Fruit fly (Drosophila melanogaster) whole organism, embryonic: ENCODE data around the gene Prtl99C.

ENCODE experiments used
- B-H2 ChIP-seq: fragments of 200-800 bp; sonication (Bioruptor generic); optimal IDR thresholded peaks from 2 replicates; lab custom pipeline; 2018; ENCODE audit warnings: missing biosample characterization, mild to moderate bottlenecking, missing genetic modification characterization
- CG10147 ChIP-seq: fragments of 200-800 bp; sonication (Bioruptor generic); optimal IDR thresholded peaks from 2 replicates; lab custom pipeline; 2019; ENCODE audit warnings: missing biosample characterization, mild to moderate bottlenecking, missing genetic modification characterization, moderate library complexity
- CG18764 ChIP-seq: fragments of 200-800 bp; sonication (Bioruptor generic); optimal IDR thresholded peaks from 3 replicates; lab custom pipeline; 2016; ENCODE audit warnings: missing biosample characterization, missing genetic modification characterization
- CG2120 ChIP-seq: fragments of 200-800 bp; sonication (Bioruptor generic); optimal IDR thresholded peaks from 3 replicates; lab custom pipeline; 2016; ENCODE audit warnings: missing biosample characterization, missing genetic modification characterization
- CG3847 ChIP-seq: fragments of 200-800 bp; sonication (Bioruptor generic); IDR thresholded peaks from 2 replicates; pipeline ENCODE4 v1.3.6; 2022; ENCODE audit warnings: missing biosample characterization, missing genetic modification characterization
- CG4404 ChIP-seq: fragments of 200-800 bp; sonication (Bioruptor generic); IDR thresholded peaks from 2 replicates; pipeline ENCODE4 v1.3.6; 2022; ENCODE audit warnings: missing biosample characterization, missing genetic modification characterization
- CG4707 ChIP-seq: fragments of 200-800 bp; sonication (Bioruptor generic); optimal IDR thresholded peaks from 2 replicates; lab custom pipeline; 2018; ENCODE audit warnings: missing biosample characterization, mild to moderate bottlenecking, missing genetic modification characterization, moderate library complexity
- CG4854 ChIP-seq: fragments of 200-800 bp; sonication (Bioruptor generic); optimal IDR thresholded peaks from 2 replicates; lab custom pipeline; 2016; ENCODE audit warnings: missing biosample characterization, missing genetic modification characterization, inconsistent platforms
- CG5180 ChIP-seq: fragments of 200-800 bp; sonication (Bioruptor generic); optimal IDR thresholded peaks from 3 replicates; lab custom pipeline; 2017; ENCODE audit warnings: missing biosample characterization, missing genetic modification characterization, mild to moderate bottlenecking, moderate library complexity, missing genetic modification reagents
- CG6791 ChIP-seq: fragments of 200-800 bp; sonication (Bioruptor generic); IDR thresholded peaks from 3 replicates; pipeline ENCODE4 v1.3.6; 2022; ENCODE audit warnings: missing biosample characterization, missing genetic modification characterization; ENCODE audit not compliant: partially characterized antibody
- CG7372 ChIP-seq: fragments of 200-800 bp; sonication (Bioruptor generic); IDR thresholded peaks from 2 replicates; pipeline ENCODE4 v1.3.6; 2022; ENCODE audit warnings: missing biosample characterization, missing genetic modification characterization
- CG7839 ChIP-seq: fragments of 200-800 bp; sonication (Bioruptor generic); optimal IDR thresholded peaks from 3 replicates; lab custom pipeline; 2018; ENCODE audit warnings: missing biosample characterization, mild to moderate bottlenecking, missing genetic modification characterization, moderate library complexity
- CG9797 ChIP-seq: fragments of 200-800 bp; sonication (Bioruptor generic); optimal IDR thresholded peaks from 3 replicates; lab custom pipeline; 2018; ENCODE audit warnings: missing biosample characterization, mild to moderate bottlenecking, missing genetic modification characterization
- Fer1 ChIP-seq: fragments of 200-800 bp; sonication (Bioruptor generic); optimal IDR thresholded peaks from 2 replicates; lab custom pipeline; 2017; ENCODE audit warnings: missing biosample characterization, mild to moderate bottlenecking, missing genetic modification characterization
- Gug ChIP-seq: fragments of 200-800 bp; sonication (Bioruptor generic); IDR thresholded peaks from 4 replicates; pipeline ENCODE4 v1.3.6; 2022; ENCODE audit warnings: missing biosample characterization, missing genetic modification characterization
- H15 ChIP-seq: fragments of 200-800 bp; sonication (Bioruptor generic); IDR thresholded peaks from 3 replicates; pipeline ENCODE4 v1.3.6; 2022; ENCODE audit warnings: missing biosample characterization, missing genetic modification characterization
- HLHmδ ChIP-seq: fragments of 200-800 bp; sonication (Bioruptor generic); optimal IDR thresholded peaks from 2 replicates; lab custom pipeline; 2018; ENCODE audit warnings: missing biosample characterization, mild to moderate bottlenecking, missing genetic modification characterization, moderate library complexity
- Hsf ChIP-seq: fragments of 200-800 bp; sonication (Bioruptor generic); optimal IDR thresholded peaks from 3 replicates; lab custom pipeline; 2016; ENCODE audit warnings: missing biosample characterization, missing genetic modification characterization
- MBD-R2 ChIP-seq: fragments of 200-800 bp; sonication (Bioruptor generic); IDR thresholded peaks from 2 replicates; pipeline ENCODE4 v1.3.6; 2022; ENCODE audit warnings: missing biosample characterization, missing genetic modification characterization
- NC2α ChIP-seq: fragments of 200-800 bp; sonication (Bioruptor generic); optimal IDR thresholded peaks from 2 replicates; lab custom pipeline; 2016; ENCODE audit warnings: missing biosample characterization, missing genetic modification characterization
- PHDP ChIP-seq: fragments of 200-800 bp; sonication (Bioruptor generic); optimal IDR thresholded peaks from 3 replicates; lab custom pipeline; 2018; ENCODE audit warnings: missing biosample characterization, mild to moderate bottlenecking, missing genetic modification characterization, moderate library complexity
- Tbp ChIP-seq: fragments of >200 bp; optimal IDR thresholded peaks from 2 replicates; lab custom pipeline; 2018; ENCODE audit warnings: missing biosample characterization, missing genetic modification characterization
- Vsx1 ChIP-seq: fragments of 200-800 bp; sonication (Bioruptor generic); optimal IDR thresholded peaks from 2 replicates; lab custom pipeline; 2017; ENCODE audit warnings: missing biosample characterization, mild to moderate bottlenecking, missing genetic modification characterization, missing genetic modification reagents
- bbx ChIP-seq: fragments of 200-800 bp; sonication (Bioruptor generic); IDR thresholded peaks from 2 replicates; pipeline ENCODE4 v1.3.6; 2022; ENCODE audit warnings: missing biosample characterization, missing genetic modification characterization; ENCODE audit not compliant: partially characterized antibody
- bigmax ChIP-seq: fragments of 200-800 bp; sonication (Bioruptor generic); optimal IDR thresholded peaks from 2 replicates; lab custom pipeline; 2018; ENCODE audit warnings: missing biosample characterization, mild to moderate bottlenecking, missing genetic modification characterization
- cato ChIP-seq: fragments of 200-800 bp; sonication (Bioruptor generic); optimal IDR thresholded peaks from 2 replicates; lab custom pipeline; 2016; ENCODE audit warnings: missing biosample characterization, missing genetic modification characterization, borderline replicate concordance
- chm ChIP-seq: fragments of 200-800 bp; sonication (Bioruptor generic); IDR thresholded peaks from 2 replicates; pipeline ENCODE4 v1.3.6; 2022; ENCODE audit warnings: missing biosample characterization, missing genetic modification characterization
- emc ChIP-seq: fragments of 200-800 bp; sonication (Bioruptor generic); optimal IDR thresholded peaks from 2 replicates; lab custom pipeline; 2016; ENCODE audit warnings: missing biosample characterization, missing genetic modification characterization
- fru ChIP-seq: fragments of >200 bp; optimal IDR thresholded peaks from 2 replicates; lab custom pipeline; 2017
- ftz-f1 ChIP-seq: fragments of 200-800 bp; sonication (Bioruptor generic); optimal IDR thresholded peaks from 2 replicates; lab custom pipeline; 2016; ENCODE audit warnings: missing biosample characterization, missing genetic modification characterization
- fu2 ChIP-seq: fragments of 200-800 bp; sonication (Bioruptor generic); optimal IDR thresholded peaks from 2 replicates; lab custom pipeline; 2016; ENCODE audit warnings: missing biosample characterization, missing genetic modification characterization
- her ChIP-seq: fragments of 200-800 bp; sonication (Bioruptor generic); optimal IDR thresholded peaks from 2 replicates; lab custom pipeline; 2016; ENCODE audit warnings: missing biosample characterization, missing genetic modification characterization
- inv ChIP-seq: fragments of 200-800 bp; sonication (Bioruptor generic); IDR thresholded peaks from 2 replicates; pipeline ENCODE4 v1.3.6; 2022; ENCODE audit warnings: missing biosample characterization, missing genetic modification characterization; ENCODE audit not compliant: partially characterized antibody
- jing ChIP-seq: fragments of 200-800 bp; sonication (Bioruptor generic); optimal IDR thresholded peaks from 2 replicates; lab custom pipeline; 2018; ENCODE audit warnings: missing biosample characterization, mild to moderate bottlenecking, missing genetic modification characterization
- klu ChIP-seq: fragments of 200-800 bp; sonication (Bioruptor generic); IDR thresholded peaks from 2 replicates; pipeline ENCODE4 v1.3.6; 2022; ENCODE audit warnings: missing biosample characterization, missing genetic modification characterization
- kni ChIP-seq: fragments of 200-800 bp; sonication (Bioruptor generic); optimal IDR thresholded peaks from 3 replicates; lab custom pipeline; 2017; ENCODE audit warnings: mild to moderate bottlenecking, missing biosample characterization, missing genetic modification reagents, missing genetic modification characterization
- luna ChIP-seq: fragments of 200-800 bp; sonication (Bioruptor generic); optimal IDR thresholded peaks from 2 replicates; lab custom pipeline; 2016; ENCODE audit warnings: missing biosample characterization, missing genetic modification characterization
- mam ChIP-seq: fragments of 200-800 bp; sonication (Bioruptor generic); optimal IDR thresholded peaks from 3 replicates; lab custom pipeline; 2016; ENCODE audit warnings: missing biosample characterization, missing genetic modification characterization
- mirr ChIP-seq: fragments of 200-800 bp; sonication (Bioruptor generic); optimal IDR thresholded peaks from 3 replicates; lab custom pipeline; 2018; ENCODE audit warnings: missing biosample characterization, mild to moderate bottlenecking, missing genetic modification characterization
- nerfin-2 ChIP-seq: fragments of 200-800 bp; sonication (Bioruptor generic); IDR thresholded peaks from 2 replicates; pipeline ENCODE4 v1.3.6; 2022; ENCODE audit warnings: missing biosample characterization, missing genetic modification characterization; ENCODE audit not compliant: partially characterized antibody
- org-1 ChIP-seq: fragments of 200-800 bp; sonication (Bioruptor generic); optimal IDR thresholded peaks from 2 replicates; lab custom pipeline; 2017; ENCODE audit warnings: missing biosample characterization, missing genetic modification characterization
- pb ChIP-seq: fragments of 200-800 bp; sonication (Bioruptor generic); optimal IDR thresholded peaks from 3 replicates; lab custom pipeline; 2016; ENCODE audit warnings: missing biosample characterization, missing genetic modification characterization
- scrt ChIP-seq: fragments of 200-800 bp; sonication (Bioruptor generic); optimal IDR thresholded peaks from 2 replicates; lab custom pipeline; 2018; ENCODE audit warnings: missing biosample characterization, mild to moderate bottlenecking, missing genetic modification characterization, moderate library complexity
- sens ChIP-seq: fragments of 200-800 bp; sonication (Bioruptor generic); peaks from one replicate; lab custom pipeline; 2016; ENCODE audit warnings: missing biosample characterization, missing genetic modification characterization
- sima ChIP-seq: fragments of 200-800 bp; sonication (Bioruptor generic); optimal IDR thresholded peaks from 2 replicates; lab custom pipeline; 2016; ENCODE audit warnings: missing biosample characterization, missing genetic modification characterization
- slbo ChIP-seq: fragments of 200-800 bp; sonication (Bioruptor generic); IDR thresholded peaks from 2 replicates; pipeline ENCODE4 v1.3.6; 2022; ENCODE audit warnings: missing biosample characterization, missing genetic modification characterization
- sug ChIP-seq: fragments of 200-800 bp; optimal IDR thresholded peaks from 2 replicates; lab custom pipeline; 2019; ENCODE audit warnings: missing biosample characterization, mild to moderate bottlenecking, missing genetic modification characterization, moderate library complexity
- wor ChIP-seq: fragments of 200-800 bp; sonication (Bioruptor generic); IDR thresholded peaks from 2 replicates; pipeline ENCODE4 v1.3.6; 2022; ENCODE audit warnings: missing biosample characterization, missing genetic modification characterization
- z ChIP-seq: fragments of 200-800 bp; sonication (Bioruptor generic); IDR thresholded peaks from 3 replicates; pipeline ENCODE4 v1.3.6; 2022; ENCODE audit warnings: missing biosample characterization, missing genetic modification characterization
- zen ChIP-seq: fragments of 200-800 bp; sonication (Bioruptor generic); optimal IDR thresholded peaks from 3 replicates; lab custom pipeline; 2018; ENCODE audit warnings: missing biosample characterization, mild to moderate bottlenecking, missing genetic modification characterization, moderate library complexity

The Prtl99C gene

DNA sequence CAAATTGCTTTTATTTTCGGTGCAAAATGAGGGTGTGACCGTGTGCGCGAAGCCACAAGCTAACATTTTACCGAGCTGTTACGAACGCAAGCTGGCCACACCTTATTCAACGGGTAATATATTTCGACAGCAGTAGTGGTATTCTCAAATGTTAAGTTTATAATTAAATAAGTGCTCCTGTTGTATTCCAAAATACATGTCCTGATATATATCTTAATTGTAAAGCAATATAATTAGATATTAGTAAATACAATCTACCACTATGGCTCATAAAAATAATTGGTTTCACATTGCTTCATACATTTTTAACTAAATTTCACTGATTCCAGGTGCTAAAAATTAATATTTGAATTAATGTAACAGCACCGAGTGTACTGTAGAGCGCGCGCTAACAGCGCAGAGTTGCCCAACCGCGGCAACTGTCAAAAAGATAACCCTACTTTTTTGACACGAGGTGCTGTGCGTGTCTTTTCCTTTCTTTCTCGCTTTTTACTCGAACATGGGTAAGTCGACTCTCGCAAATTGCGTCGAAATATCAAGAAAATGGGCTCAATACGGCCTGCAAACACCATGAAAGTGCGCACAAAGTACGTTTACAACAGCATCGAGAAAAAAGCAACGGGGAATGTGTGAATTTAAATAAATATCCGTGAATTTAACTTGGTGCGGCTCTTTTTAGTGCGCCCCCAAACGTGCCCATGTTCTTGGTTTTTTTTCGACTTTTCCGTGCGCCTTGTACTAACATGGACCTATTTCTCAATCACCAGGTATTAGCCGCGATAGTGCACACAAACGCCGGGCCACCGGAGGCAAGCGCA, 25.9 kb downstream of the Prtl99C start, which contains the start of the genes CG15514 and RpS8:
Gene CG15514 (minus strand): TSS at position 63 of the 818 bp plus-strand sequence.
Gene RpS8 (plus strand): TSS at position 151 of the 818 bp plus-strand sequence.
- TF ChIP-seq CG4854 (GFP tag; lab: Kevin White, UChicago) (peak; percentile 24), CG6791 (GFP tag; lab: Robert Waterston, UW) (no peak), kni (GFP tag; lab: Kevin White, UChicago) (peak; percentile 60), chm (peak; percentile 57; the same call in 1 of the 2 replicates), CG10147 (GFP tag; lab: Kevin White, UChicago) (peak; percentile 50), pb (GFP tag; lab: Kevin White, UChicago) (no peak), her (no peak), luna (GFP tag; lab: Kevin White, UChicago) (no peak), wor (GFP tag; lab: Robert Waterston, UW) (no peak), CG7372 (peak; percentile 62), mam (GFP tag; lab: Kevin White, UChicago) (peak; percentile 25), H15 (no peak), CG3847 (GFP tag; lab: Robert Waterston, UW) (peak; percentile 46; the same call in 1 of the 2 replicates), Fer1 (peak; percentile 65), bigmax (GFP tag; lab: Kevin White, UChicago) (peak; percentile 100), CG9797 (peak; percentile 71), klu (GFP tag; lab: Robert Waterston, UW) (no peak), Tbp (GFP tag; lab: Kevin White, UChicago) (no peak), CG7839 (tag; lab: Kevin White, UChicago) (peak; percentile 47), CG4404 (no peak), fru (no peak), CG18764 (GFP tag; lab: Kevin White, UChicago) (peak; percentile 18), bbx (GFP tag; lab: Robert Waterston, UW) (peak; percentile 8; the same call in 1 of the 2 replicates), slbo (GFP tag; lab: Robert Waterston, UW) (peak; percentile 59), nerfin-2 (GFP tag; lab: Robert Waterston, UW) (no peak), CG4707 (GFP tag; lab: Kevin White, UChicago) (peak; percentile 34), ftz-f1 (GFP tag; lab: Kevin White, UChicago) (no peak), sima (GFP tag; lab: Kevin White, UChicago) (no peak), fu2 (GFP tag; lab: Kevin White, UChicago) (no peak), emc (GFP tag; lab: Kevin White, UChicago) (peak; percentile 3), cato (GFP tag; lab: Kevin White, UChicago) (no peak), MBD-R2 (peak; percentile 67), CG2120 (GFP tag; lab: Kevin White, UChicago) (peak; percentile 43), mirr (GFP tag; lab: Kevin White, UChicago) (peak; percentile 73), inv (GFP tag; lab: Robert Waterston, UW) (no peak), scrt (GFP tag; lab: Kevin White, UChicago) (peak; percentile 51), jing (GFP tag; lab: Kevin White, UChicago) (no peak), PHDP (tag; lab: Kevin White, UChicago) (peak; percentile 57), Hsf (GFP tag; lab: Kevin White, UChicago) (peak; percentile 3), zen (tag; lab: Kevin White, UChicago) (peak; percentile 59), sens (peak; percentile 35), Vsx1 (no peak), sug (peak; percentile 85), NC2α (GFP tag; lab: Kevin White, UChicago) (no peak), B-H2 (GFP tag; lab: Kevin White, UChicago) (peak; percentile 73), CG5180 (GFP tag; lab: Kevin White, UChicago) (peak; percentile 56), z (GFP tag; lab: Robert Waterston, UW) (no peak), org-1 (peak; percentile 44), HLHmδ (GFP tag; lab: Kevin White, UChicago) (peak; percentile 69), Gug (GFP tag; lab: Robert Waterston, UW) (peak; percentile 11; the same call in 1 of the 4 replicates)
